Fruit fly (Drosophila melanogaster) whole organism, wandering third instar larva: Measurements from ENCODE around the gene CG15547.

Experiments
- Abd-B ChIP-seq: fragments of >200 bp; optimal IDR thresholded peaks from 2 replicates; lab custom pipeline; 2017; ENCODE audit warnings: missing biosample characterization, missing genetic modification characterization
- Myc ChIP-seq: fragments of >200 bp; optimal IDR thresholded peaks from 2 replicates; lab custom pipeline; 2017
- br ChIP-seq: fragments of 200-800 bp; sonication (Bioruptor generic); optimal IDR thresholded peaks from 2 replicates; lab custom pipeline; 2016; ENCODE audit warnings: missing biosample characterization, missing genetic modification characterization
- fru ChIP-seq: fragments of 200-800 bp; sonication (Bioruptor generic); optimal IDR thresholded peaks from 3 replicates; lab custom pipeline; 2016; ENCODE audit warnings: missing biosample characterization, mild to moderate bottlenecking, missing genetic modification characterization
- lola ChIP-seq: fragments of >200 bp; optimal IDR thresholded peaks from 2 replicates; lab custom pipeline; 2017; ENCODE audit warnings: missing biosample characterization, missing genetic modification characterization
- psq ChIP-seq: fragments of 200-800 bp; sonication (Bioruptor generic); optimal IDR thresholded peaks from 3 replicates; lab custom pipeline; 2017; ENCODE audit warnings: missing biosample characterization, mild to moderate bottlenecking, missing genetic modification characterization, moderate library complexity
- tai ChIP-seq: sonication (Bioruptor generic); optimal IDR thresholded peaks from 2 replicates; lab custom pipeline; 2016; ENCODE audit warnings: missing biosample characterization, missing genetic modification characterization
- woc ChIP-seq: sonication (Bioruptor generic); optimal IDR thresholded peaks from 2 replicates; lab custom pipeline; 2016; ENCODE audit warnings: missing biosample characterization, mild to moderate bottlenecking, missing genetic modification characterization

dm6 chr3R:30887711-30888549 is 4.6 kb upstream of the CG15547 start:
- TF ChIP-seq Myc = no peak
- peak; percentile 84 for TF ChIP-seq br (GFP tag; lab: Kevin White, UChicago)
- peak; percentile 70 for TF ChIP-seq woc (GFP tag; lab: Kevin White, UChicago)
- peak; percentile 63 for TF ChIP-seq psq (GFP tag; lab: Kevin White, UChicago)
- no peak for TF ChIP-seq lola (GFP tag; lab: Kevin White, UChicago)
- TF ChIP-seq Abd-B (GFP tag; lab: Kevin White, UChicago) = no peak
- TF ChIP-seq tai (GFP tag; lab: Kevin White, UChicago) = no peak
- TF ChIP-seq fru = peak; percentile 86
